Worm (Caenorhabditis elegans): ENCODE measurements around the gene C44C1.1.

DNA sequence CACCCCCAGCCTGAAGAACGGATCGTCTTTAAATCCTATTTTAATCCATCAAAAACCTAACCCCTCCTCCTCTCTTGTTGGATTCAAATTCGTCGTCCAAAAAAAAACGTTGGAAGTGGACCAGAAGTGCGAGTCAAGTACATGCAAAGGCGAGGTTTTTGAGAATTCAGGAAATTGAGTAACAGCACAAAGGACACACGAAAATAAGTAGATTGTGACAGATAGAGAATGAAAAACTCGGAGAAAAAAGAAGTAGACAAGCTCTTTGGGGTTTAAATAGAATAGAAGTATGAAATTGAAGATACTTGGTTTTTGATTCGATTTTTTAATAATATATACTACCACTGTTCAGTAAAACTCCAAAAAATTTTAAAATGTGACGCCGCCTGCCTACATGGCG lies 34.1 kb downstream of the C44C1.1 start:
- TF ChIP-seq unc-62 (GFP tag; optimal IDR thresholded peaks at IDR 0.05 in 1 of 2) (no peak), unc-62 (tag; optimal IDR thresholded peaks at IDR 0.05) (no peak), nhr-77 (tag; optimal IDR thresholded peaks at IDR 0.05) (no peak), ceh-44 (GFP tag; IDR thresholded peaks at IDR 0.05) (no peak), nhr-11 (tag; optimal IDR thresholded peaks at IDR 0.05) (no peak)

Measured in whole organism, L4 larva.